Worm (Caenorhabditis elegans): ENCODE results near the gene psf-1.

The psf-1 gene

DNA sequence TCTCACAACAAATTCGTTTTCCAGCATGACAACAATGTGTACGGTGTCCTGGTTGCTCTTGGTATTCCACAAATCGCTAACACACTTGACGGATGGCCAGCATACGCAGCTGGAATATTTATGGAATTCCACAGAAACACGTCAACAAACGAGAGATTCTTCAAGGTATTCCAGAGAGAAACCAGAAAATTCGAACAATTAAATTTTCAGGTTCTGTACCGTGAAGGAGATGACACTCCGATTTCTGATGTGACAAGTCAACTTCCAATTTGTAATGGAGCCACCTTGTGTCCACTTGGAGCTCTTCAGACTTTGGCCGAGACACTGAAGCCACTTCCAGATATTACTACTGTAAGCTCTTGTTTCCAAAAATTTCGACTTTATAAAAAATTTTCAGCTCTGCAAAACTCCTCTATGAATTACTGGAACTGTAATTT lies 34.5 kb upstream of the psf-1 start (continued):
- TF ChIP-seq fos-1 (tag; optimal IDR thresholded peaks at IDR 0.05) (no peak), mdl-1 (tag; optimal IDR thresholded peaks at IDR 0.05) (no peak)

DNA sequence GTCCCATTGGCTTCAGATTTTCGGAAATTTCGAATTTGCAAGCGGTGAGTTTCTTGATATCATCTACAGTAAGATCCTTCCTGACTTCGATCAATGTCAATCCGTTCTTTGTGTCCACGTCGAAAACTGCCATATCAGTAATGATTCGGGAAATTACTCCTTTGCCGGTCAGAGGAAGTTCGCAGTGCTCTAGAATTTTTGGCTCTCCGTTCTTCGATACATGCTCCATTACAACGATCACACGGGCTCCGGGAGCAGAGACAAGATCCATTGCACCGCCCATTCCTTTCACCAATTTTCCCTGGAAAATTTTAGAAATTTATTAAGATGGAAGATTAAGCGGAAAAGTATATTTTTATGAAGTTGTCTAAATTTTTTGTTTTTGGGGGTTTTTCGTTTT lies 33.9 kb upstream of the psf-1 start:
- TF ChIP-seq ZK546.5 (tag; optimal IDR thresholded peaks at IDR 0.05) = no peak
- no peak for TF ChIP-seq mab-5 (tag; optimal IDR thresholded peaks at IDR 0.05)
- no peak for TF ChIP-seq ztf-11 (tag; optimal IDR thresholded peaks at IDR 0.05)
- TF ChIP-seq ceh-82 (tag; optimal IDR thresholded peaks at IDR 0.05) = no peak
- TF ChIP-seq Y55F3AM.14 (GFP tag; optimal IDR thresholded peaks at IDR 0.05) = no peak
- no peak for TF ChIP-seq nhr-237 (tag; optimal IDR thresholded peaks at IDR 0.05)
- TF ChIP-seq nhr-25 (tag; optimal IDR thresholded peaks at IDR 0.05) = no peak
- no peak for TF ChIP-seq unc-39 (tag; optimal IDR thresholded peaks at IDR 0.05)
- TF ChIP-seq snpc-4 (tag; optimal IDR thresholded peaks at IDR 0.05) = no peak
- TF ChIP-seq unc-55 (GFP tag; optimal IDR thresholded peaks at IDR 0.05) = no peak
- TF ChIP-seq nhr-21 (tag; optimal IDR thresholded peaks at IDR 0.05) = no peak
- TF ChIP-seq ztf-4 (tag; optimal IDR thresholded peaks at IDR 0.05) = no peak
- TF ChIP-seq nhr-10 (tag; optimal IDR thresholded peaks at IDR 0.05) = no peak
- no peak for TF ChIP-seq nhr-6 (tag; optimal IDR thresholded peaks at IDR 0.05)
- no peak for TF ChIP-seq ama-1 (optimal IDR thresholded peaks at IDR 0.05)
- no peak for TF ChIP-seq unc-62 (GFP tag; optimal IDR thresholded peaks at IDR 0.05)
- TF ChIP-seq sem-4 (tag; optimal IDR thresholded peaks at IDR 0.05) = no peak
- no peak for TF ChIP-seq fos-1 (tag; optimal IDR thresholded peaks at IDR 0.05)

DNA sequence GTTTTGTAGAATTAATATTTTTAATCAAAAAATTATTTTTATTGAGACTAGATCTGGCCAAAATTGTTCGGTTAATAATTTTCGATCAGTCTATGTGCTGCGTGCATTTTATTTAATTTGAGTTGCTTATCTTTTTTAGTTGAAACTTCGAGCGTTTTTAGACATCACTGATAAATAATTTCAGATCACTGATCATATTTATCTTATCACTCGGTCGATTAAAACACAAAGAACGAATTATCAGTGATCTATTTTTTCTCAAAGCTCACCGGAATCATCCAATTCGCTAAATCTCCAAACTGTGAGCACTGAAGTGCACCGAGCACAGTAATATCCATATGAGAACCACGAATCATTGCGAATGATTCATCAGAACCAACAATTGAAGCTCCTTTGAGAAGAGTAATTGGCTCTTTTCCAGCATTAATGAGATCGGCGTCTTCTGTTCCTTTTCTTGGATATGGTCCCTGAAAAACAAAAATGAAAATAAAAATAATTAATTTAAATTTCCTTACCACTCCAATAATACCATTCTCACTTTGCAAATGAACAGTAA lies 33.4 kb upstream of the psf-1 start:
- TF ChIP-seq C34F6.9 (tag; optimal IDR thresholded peaks at IDR 0.05) (no peak), fos-1 (tag; optimal IDR thresholded peaks at IDR 0.05) (peak; percentile 43), mab-5 (tag; optimal IDR thresholded peaks at IDR 0.05) (no peak), alr-1 (tag; optimal IDR thresholded peaks at IDR 0.05) (no peak), ZK546.5 (tag; optimal IDR thresholded peaks at IDR 0.05) (no peak), sma-9 (GFP tag; optimal IDR thresholded peaks at IDR 0.05) (peak; percentile 32), sma-9 (tag; optimal IDR thresholded peaks at IDR 0.05) (no peak), skn-1 (tag; optimal IDR thresholded peaks at IDR 0.05) (no peak), unc-55 (GFP tag; optimal IDR thresholded peaks at IDR 0.05) (no peak), zag-1 (tag; optimal IDR thresholded peaks at IDR 0.05) (no peak), F13H6.1 (tag; optimal IDR thresholded peaks at IDR 0.05) (no peak), nhr-11 (tag; optimal IDR thresholded peaks at IDR 0.05) (no peak), nhr-12 (tag; optimal IDR thresholded peaks at IDR 0.05) (no peak), crh-2 (tag; optimal IDR thresholded peaks at IDR 0.05) (peak; percentile 47), ceh-82 (tag; optimal IDR thresholded peaks at IDR 0.05) (no peak), peb-1 (tag; optimal IDR thresholded peaks at IDR 0.05) (no peak), lin-39 (tag; optimal IDR thresholded peaks at IDR 0.05) (no peak), sma-3 (GFP tag; optimal IDR thresholded peaks at IDR 0.05) (no peak), nhr-25 (tag; optimal IDR thresholded peaks at IDR 0.05) (no peak), lsy-2 (tag; optimal IDR thresholded peaks at IDR 0.05) (no peak), mdl-1 (tag; optimal IDR thresholded peaks at IDR 0.05) (no peak), elt-1 (tag; optimal IDR thresholded peaks at IDR 0.05) (no peak), nhr-10 (tag; optimal IDR thresholded peaks at IDR 0.05) (no peak)

DNA sequence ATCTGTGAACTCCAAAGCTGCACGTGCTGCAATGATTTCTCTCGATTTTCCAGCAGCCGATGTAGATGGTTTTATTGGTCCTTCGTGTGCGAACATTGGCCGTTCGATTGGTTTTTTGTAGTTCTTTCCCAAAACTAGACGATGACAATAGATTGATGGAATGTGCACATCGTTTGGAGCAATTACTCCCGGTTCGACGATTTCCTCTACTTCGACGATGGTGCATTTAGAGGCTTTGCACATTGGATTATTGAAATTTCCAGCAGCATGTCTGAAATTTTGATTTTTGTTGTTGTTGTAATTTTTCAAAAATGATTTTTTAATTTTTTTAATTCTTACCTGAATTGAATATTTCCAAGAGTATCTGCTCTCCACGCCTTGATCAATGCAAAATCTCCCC lies 32.8 kb upstream of the psf-1 start:
- TF ChIP-seq lin-13 (GFP tag; optimal IDR thresholded peaks at IDR 0.05) (peak; percentile 17), gmeb-1 (tag; optimal IDR thresholded peaks at IDR 0.05) (no peak)

DNA sequence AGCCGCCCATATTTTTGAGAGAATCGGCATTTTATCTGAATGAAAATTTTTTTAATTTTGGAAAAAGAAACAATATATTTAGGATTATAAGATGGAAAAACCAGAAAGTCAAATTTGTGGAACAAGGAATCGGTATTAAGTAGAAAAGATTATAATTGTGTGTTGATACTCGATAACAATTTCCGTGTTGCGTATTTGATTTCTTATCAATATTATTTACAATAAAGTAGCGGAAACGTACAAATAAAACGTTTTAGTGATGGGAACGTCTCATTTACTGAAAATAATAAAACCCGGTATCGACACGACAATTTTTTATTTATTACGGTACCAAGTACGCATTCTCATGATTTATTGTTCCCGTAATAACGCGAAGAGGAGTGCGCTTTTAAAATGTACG lies 31.6 kb upstream of the psf-1 start, which contains the start of gene C05C10.3:
Gene C05C10.3 (minus strand): TSS at position 35 of the 400 bp plus-strand sequence.
- TF ChIP-seq ztf-11 (tag; optimal IDR thresholded peaks at IDR 0.05) (no peak), skn-1 (tag; optimal IDR thresholded peaks at IDR 0.05) (no peak), lin-39 (tag; optimal IDR thresholded peaks at IDR 0.05) (no peak), ama-1 (optimal IDR thresholded peaks at IDR 0.05) (no peak), nhr-129 (tag; optimal IDR thresholded peaks at IDR 0.05) (no peak), C34F6.9 (tag; optimal IDR thresholded peaks at IDR 0.05) (no peak), sma-9 (GFP tag; optimal IDR thresholded peaks at IDR 0.05) (no peak), sma-9 (tag; optimal IDR thresholded peaks at IDR 0.05) (no peak), ztf-1 (GFP tag; conservative IDR thresholded peaks at IDR 0.05) (no peak), lin-11 (tag; optimal IDR thresholded peaks at IDR 0.05) (no peak), crh-2 (tag; optimal IDR thresholded peaks at IDR 0.05) (no peak), elt-3 (tag; optimal IDR thresholded peaks at IDR 0.05) (no peak), nhr-10 (tag; optimal IDR thresholded peaks at IDR 0.05) (no peak), sem-4 (tag; optimal IDR thresholded peaks at IDR 0.05) (no peak), peb-1 (tag; optimal IDR thresholded peaks at IDR 0.05) (no peak), lin-13 (GFP tag; optimal IDR thresholded peaks at IDR 0.05) (no peak), dmd-4 (tag; optimal IDR thresholded peaks at IDR 0.05) (no peak)
